Worm (Caenorhabditis elegans): ENCODE results near the gene C29A12.6.

DNA sequence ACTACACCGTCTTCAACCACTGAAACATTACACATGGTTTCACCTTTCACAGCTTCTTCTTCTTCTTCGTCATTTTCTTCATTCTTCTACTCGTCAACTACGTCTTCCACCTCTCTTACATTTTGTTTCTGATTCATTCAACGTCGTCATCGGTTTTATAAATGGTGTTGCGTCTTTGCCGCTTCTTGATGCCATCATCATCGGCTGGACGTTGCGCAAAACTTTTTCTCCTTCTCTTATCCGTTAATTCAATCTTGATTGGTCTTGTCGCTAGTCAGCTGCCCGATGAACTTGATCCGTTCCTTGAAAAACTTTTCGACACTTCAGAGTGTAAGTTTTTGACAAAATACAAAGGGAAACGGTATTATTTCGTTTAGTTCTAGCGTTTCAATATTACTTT is 51.6 kb downstream of the C29A12.6 start:
- no peak for TF ChIP-seq fos-1 (tag; optimal IDR thresholded peaks at IDR 0.05)
- TF ChIP-seq zag-1 (tag; optimal IDR thresholded peaks at IDR 0.05) = no peak
- no peak for TF ChIP-seq aly-2 (tag; optimal IDR thresholded peaks at IDR 0.05)
- TF ChIP-seq unc-62 (GFP tag; optimal IDR thresholded peaks at IDR 0.05) = no peak
- TF ChIP-seq nhr-11 (tag; optimal IDR thresholded peaks at IDR 0.05) = no peak
- TF ChIP-seq skn-1 (tag; optimal IDR thresholded peaks at IDR 0.05) = no peak
- no peak for TF ChIP-seq snpc-4 (tag; optimal IDR thresholded peaks at IDR 0.05)
